Fruit fly (Drosophila melanogaster) whole organism, embryonic: ENCODE data around the gene Tgt.

Source experiments
- gsb ChIP-seq: fragments of 200-800 bp; sonication (Bioruptor generic); IDR thresholded peaks from 2 replicates; pipeline ENCODE4 v1.3.6; 2022; ENCODE audit warnings: missing biosample characterization, missing genetic modification characterization
- so ChIP-seq: fragments of 200-800 bp; sonication (Bioruptor generic); IDR thresholded peaks from 3 replicates; pipeline ENCODE4 v1.3.6; 2022; ENCODE audit warnings: missing biosample characterization, missing genetic modification characterization

dm6 chr2L:1202445-1202844 lies 18.6 kb downstream of the Tgt start:
- no peak for TF ChIP-seq so (GFP tag; lab: Robert Waterston, UW)
- TF ChIP-seq gsb (GFP tag; lab: Robert Waterston, UW): no peak
